Fruit fly (Drosophila melanogaster): ENCODE results near the gene vari.

DNA sequence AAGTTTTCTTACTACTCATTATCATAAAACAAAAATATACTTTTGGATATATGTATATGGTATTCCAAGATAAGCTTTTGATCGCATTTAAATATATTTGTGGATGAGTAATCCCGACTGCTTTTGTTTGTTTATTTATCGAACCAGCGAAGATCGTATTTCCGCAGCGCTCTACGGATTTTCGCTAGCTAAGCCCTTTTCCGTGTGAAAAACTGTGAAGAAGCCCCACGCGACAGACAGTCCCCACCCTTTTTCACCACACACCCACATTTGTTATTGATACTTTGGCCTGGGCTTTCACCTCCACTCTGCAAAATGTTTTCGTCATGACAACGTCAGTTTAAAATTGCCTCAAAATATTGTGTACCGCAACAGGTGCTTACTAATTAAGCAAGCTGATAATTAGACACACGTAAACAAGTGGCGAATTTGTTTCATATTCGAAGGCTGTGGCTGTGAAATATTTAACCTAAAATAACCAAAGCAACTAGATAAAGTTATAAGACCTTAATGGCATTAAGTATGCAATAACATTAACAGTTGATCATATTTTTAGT lies 3.8 kb downstream of the vari start:
- TF ChIP-seq CTCF (optimal IDR thresholded peaks at IDR 0.05) (no peak), CG8478 (optimal IDR thresholded peaks at IDR 0.05) (no peak)

Data from S2 (cell line).